Fruit fly (Drosophila melanogaster) whole organism, embryonic: ENCODE results near the gene Vps13D.
A peak's percentile ranks its signal among the peaks of the same experiment; 100 is the strongest.

Experiments used
- Abd-B ChIP-seq: fragments of 200-800 bp; sonication (Bioruptor generic); optimal IDR thresholded peaks from 2 replicates; lab custom pipeline; 2018; ENCODE audit warnings: missing biosample characterization, mild to moderate bottlenecking, missing genetic modification characterization, moderate library complexity
- CG10147 ChIP-seq: fragments of 200-800 bp; sonication (Bioruptor generic); optimal IDR thresholded peaks from 2 replicates; lab custom pipeline; 2019; ENCODE audit warnings: missing biosample characterization, mild to moderate bottlenecking, missing genetic modification characterization, moderate library complexity
- CG10366 ChIP-seq: fragments of 200-800 bp; sonication (Bioruptor generic); IDR thresholded peaks from 2 replicates; pipeline ENCODE4 v1.3.6; 2022; ENCODE audit warnings: missing biosample characterization, missing genetic modification characterization
- CG10462 ChIP-seq: fragments of 200-800 bp; sonication (Bioruptor generic); optimal IDR thresholded peaks from 2 replicates; lab custom pipeline; 2016; ENCODE audit warnings: missing biosample characterization, missing genetic modification characterization
- CG11085 ChIP-seq: fragments of 200-800 bp; sonication (Bioruptor generic); IDR thresholded peaks from 2 replicates; pipeline ENCODE4 v1.3.6; 2022; ENCODE audit warnings: missing biosample characterization, missing genetic modification characterization
- CG12071 ChIP-seq: fragments of 200-800 bp; sonication (Bioruptor generic); optimal IDR thresholded peaks from 3 replicates; lab custom pipeline; 2018; ENCODE audit warnings: missing biosample characterization, mild to moderate bottlenecking, missing genetic modification characterization
- CG12744 ChIP-seq: fragments of 200-800 bp; sonication (Bioruptor generic); optimal IDR thresholded peaks from 2 replicates; lab custom pipeline; 2016; ENCODE audit warnings: missing biosample characterization, missing genetic modification characterization
- CG14710 ChIP-seq: fragments of 200-800 bp; sonication (Bioruptor generic); optimal IDR thresholded peaks from 3 replicates; lab custom pipeline; 2019; ENCODE audit warnings: missing biosample characterization, mild to moderate bottlenecking, missing genetic modification characterization, moderate library complexity
- CG17328 ChIP-seq: fragments of 200-800 bp; sonication (Bioruptor generic); IDR thresholded peaks from 2 replicates; pipeline ENCODE4 v1.3.6; 2022; ENCODE audit warnings: missing biosample characterization, missing genetic modification characterization
- CG17359 ChIP-seq: fragments of 200-800 bp; sonication (Bioruptor generic); optimal IDR thresholded peaks from 3 replicates; lab custom pipeline; 2018; ENCODE audit warnings: missing biosample characterization, mild to moderate bottlenecking, missing genetic modification characterization, moderate library complexity
- CG17568 ChIP-seq: fragments of 200-800 bp; sonication (Bioruptor generic); optimal IDR thresholded peaks from 2 replicates; lab custom pipeline; 2018; ENCODE audit warnings: missing biosample characterization, mild to moderate bottlenecking, missing genetic modification characterization, moderate library complexity
- CG2889 ChIP-seq: fragments of 200-800 bp; sonication (Bioruptor generic); IDR thresholded peaks from 3 replicates; pipeline ENCODE4 v1.3.6; 2022; ENCODE audit warnings: missing biosample characterization, missing genetic modification characterization
- CG30403 ChIP-seq: fragments of 200-800 bp; sonication (Bioruptor generic); optimal IDR thresholded peaks from 3 replicates; lab custom pipeline; 2016; ENCODE audit warnings: missing biosample characterization, missing genetic modification characterization
- CG3163 ChIP-seq: fragments of 200-800 bp; sonication (Bioruptor generic); optimal IDR thresholded peaks from 3 replicates; lab custom pipeline; 2016; ENCODE audit warnings: missing biosample characterization, missing genetic modification characterization
- CG32532 ChIP-seq: fragments of 200-800 bp; sonication (Bioruptor generic); IDR thresholded peaks from 2 replicates; pipeline ENCODE4 v1.3.6; 2022; ENCODE audit warnings: missing biosample characterization, missing genetic modification characterization
- CG33557 ChIP-seq: fragments of 200-800 bp; sonication (Bioruptor generic); optimal IDR thresholded peaks from 2 replicates; lab custom pipeline; 2019; ENCODE audit warnings: missing biosample characterization, mild to moderate bottlenecking, missing genetic modification characterization, moderate library complexity
- CG34376 ChIP-seq: fragments of 200-800 bp; sonication (Bioruptor generic); optimal IDR thresholded peaks from 2 replicates; lab custom pipeline; 2018; ENCODE audit warnings: missing biosample characterization, mild to moderate bottlenecking, missing genetic modification characterization
- CG3838 ChIP-seq: fragments of 200-800 bp; sonication (Bioruptor generic); optimal IDR thresholded peaks from 3 replicates; lab custom pipeline; 2016; ENCODE audit warnings: missing biosample characterization, missing genetic modification characterization
- CG4424 ChIP-seq: fragments of 200-800 bp; sonication (Bioruptor generic); optimal IDR thresholded peaks from 3 replicates; lab custom pipeline; 2016; ENCODE audit warnings: missing biosample characterization, missing genetic modification characterization
- CG4820 ChIP-seq: fragments of 200-800 bp; sonication (Bioruptor generic); optimal IDR thresholded peaks from 3 replicates; lab custom pipeline; 2016; ENCODE audit warnings: missing biosample characterization, missing genetic modification characterization
- CG7963 ChIP-seq: fragments of 200-800 bp; sonication (Bioruptor generic); IDR thresholded peaks from 3 replicates; pipeline ENCODE4 v1.3.6; 2022; ENCODE audit warnings: missing biosample characterization, missing genetic modification characterization; ENCODE audit not compliant: partially characterized antibody
- CG8944 ChIP-seq: fragments of 200-800 bp; sonication (Bioruptor generic); optimal IDR thresholded peaks from 3 replicates; lab custom pipeline; 2016; ENCODE audit warnings: missing biosample characterization, missing genetic modification characterization
- CG9609 ChIP-seq: fragments of 200-800 bp; sonication (Bioruptor generic); optimal IDR thresholded peaks from 3 replicates; lab custom pipeline; 2016; ENCODE audit warnings: missing biosample characterization, missing genetic modification characterization
- CrebB ChIP-seq: fragments of 200-800 bp; sonication (Bioruptor generic); optimal IDR thresholded peaks from 3 replicates; lab custom pipeline; 2018; ENCODE audit warnings: missing biosample characterization, mild to moderate bottlenecking, missing genetic modification characterization
- H2.0 ChIP-seq: fragments of 200-800 bp; sonication (Bioruptor generic); IDR thresholded peaks from 2 replicates; pipeline ENCODE4 v1.3.6; 2022; ENCODE audit warnings: missing biosample characterization, missing genetic modification characterization
- Hr51 ChIP-seq, 2 experiments: fragments of 200-800 bp; sonication (Bioruptor generic); optimal IDR thresholded peaks; 2 replicates in 1 of 2; 3 replicates in 1 of 2; lab custom pipeline; 2016 to 2018; ENCODE audit warnings: missing biosample characterization in 2 of 2, missing genetic modification characterization in 2 of 2, mild to moderate bottlenecking in 1 of 2, moderate library complexity in 1 of 2
- Hr78 ChIP-seq, 2 experiments: fragments of 200-800 bp in 1 of 2; fragments of >200 bp in 1 of 2; sonication (Bioruptor generic) in 1 of 2; optimal IDR thresholded peaks; 2 replicates each; lab custom pipeline; 2017 to 2019; ENCODE audit warnings: missing biosample characterization in 2 of 2, missing genetic modification characterization in 2 of 2, mild to moderate bottlenecking in 1 of 2, moderate library complexity in 1 of 2
- Oaz ChIP-seq: fragments of 200-800 bp; sonication (Bioruptor generic); IDR thresholded peaks from 2 replicates; pipeline ENCODE4 v1.3.6; 2022; ENCODE audit warnings: missing biosample characterization, missing genetic modification characterization
- aop ChIP-seq: fragments of 200-800 bp; sonication (Bioruptor generic); IDR thresholded peaks from 2 replicates; pipeline ENCODE4 v1.3.6; 2022; ENCODE audit warnings: missing biosample characterization, missing genetic modification characterization
- ase ChIP-seq: fragments of 200-800 bp; sonication (Bioruptor generic); IDR thresholded peaks from 3 replicates; pipeline ENCODE4 v1.3.6; 2022; ENCODE audit warnings: missing biosample characterization, missing genetic modification characterization
- btn ChIP-seq: fragments of 200-800 bp; sonication (Bioruptor generic); optimal IDR thresholded peaks from 2 replicates; lab custom pipeline; 2016; ENCODE audit warnings: missing biosample characterization, missing genetic modification characterization
- cad ChIP-seq: fragments of >200 bp; optimal IDR thresholded peaks from 2 replicates; lab custom pipeline; 2017; ENCODE audit warnings: missing biosample characterization, missing genetic modification characterization
- grn ChIP-seq: fragments of 200-800 bp; sonication (Bioruptor generic); optimal IDR thresholded peaks from 3 replicates; lab custom pipeline; 2017; ENCODE audit warnings: missing biosample characterization, missing genetic modification characterization
- h ChIP-seq: fragments of >200 bp; optimal IDR thresholded peaks from 2 replicates; lab custom pipeline; 2017
- hkb ChIP-seq, 2 experiments: fragments of 200-800 bp in 1 of 2; fragments of >200 bp in 1 of 2; sonication (Bioruptor generic) in 1 of 2; IDR thresholded peaks in 1 of 2; optimal IDR thresholded peaks in 1 of 2; 2 replicates each; pipeline versions ENCODE4 v1.3.6 to Lab custom; 2017 to 2022; ENCODE audit warnings: missing biosample characterization in 1 of 2, missing genetic modification characterization in 1 of 2
- insv ChIP-seq, 2 experiments: fragments of 200-800 bp; sonication (Bioruptor generic); optimal IDR thresholded peaks; 3 replicates each; lab custom pipeline; 2016 to 2018; ENCODE audit warnings: missing biosample characterization in 2 of 2, missing genetic modification characterization in 2 of 2
- kni ChIP-seq: fragments of 200-800 bp; sonication (Bioruptor generic); optimal IDR thresholded peaks from 3 replicates; lab custom pipeline; 2017; ENCODE audit warnings: mild to moderate bottlenecking, missing biosample characterization, missing genetic modification reagents, missing genetic modification characterization
- org-1 ChIP-seq: fragments of 200-800 bp; sonication (Bioruptor generic); optimal IDR thresholded peaks from 2 replicates; lab custom pipeline; 2017; ENCODE audit warnings: missing biosample characterization, missing genetic modification characterization
- pan ChIP-seq, 4 experiments: fragments of >200 bp in 3 of 4; fragments of 200-800 bp in 1 of 4; sonication (Bioruptor generic) in 1 of 4; optimal IDR thresholded peaks in 3 of 4; IDR thresholded peaks in 1 of 4; 2 replicates each; pipeline versions ENCODE4 v1.3.6 to Lab custom; 2017 to 2022; ENCODE audit warnings: missing biosample characterization in 2 of 4, missing genetic modification characterization in 2 of 4, mixed read lengths in 1 of 4
- peb ChIP-seq: fragments of 200-800 bp; sonication (Bioruptor generic); IDR thresholded peaks from 2 replicates; pipeline ENCODE4 v1.3.6; 2022; ENCODE audit warnings: missing biosample characterization, missing genetic modification characterization
- pfk ChIP-seq: fragments of 200-800 bp; sonication (Bioruptor generic); optimal IDR thresholded peaks from 2 replicates; lab custom pipeline; 2018; ENCODE audit warnings: missing biosample characterization, mild to moderate bottlenecking, missing genetic modification characterization, moderate library complexity
- ranshi ChIP-seq: fragments of 200-800 bp; sonication (Bioruptor generic); IDR thresholded peaks from 2 replicates; pipeline ENCODE4 v1.3.6; 2022; ENCODE audit warnings: missing biosample characterization, missing genetic modification characterization
- ro ChIP-seq: fragments of 200-800 bp; sonication (Bioruptor generic); IDR thresholded peaks from 2 replicates; pipeline ENCODE4 v1.3.6; 2022; ENCODE audit warnings: missing biosample characterization, missing genetic modification characterization
- sd ChIP-seq: fragments of 200-800 bp; sonication (Bioruptor generic); optimal IDR thresholded peaks from 3 replicates; lab custom pipeline; 2018; ENCODE audit warnings: missing biosample characterization, mild to moderate bottlenecking, missing genetic modification characterization, moderate library complexity
- stc ChIP-seq: fragments of 200-800 bp; sonication (Bioruptor generic); IDR thresholded peaks from 2 replicates; pipeline ENCODE4 v1.3.6; 2022; ENCODE audit warnings: missing biosample characterization, missing genetic modification characterization

Vps13D gene

dm6 chr3L:12749567-12750535, 5.0 kb upstream of the Vps13D start, which contains the start of the genes Klc and CG10984 (continued):
- TF ChIP-seq CG4424 (GFP tag; lab: Kevin White, UChicago) (peak; percentile 50), CG34376 (GFP tag; lab: Kevin White, UChicago) (peak; percentile 57), pfk (peak; percentile 90), cad (no peak), Hr51 (GFP tag; optimal IDR thresholded peaks at IDR 0.05; lab: Kevin White, UChicago) (peak in 1 of 2 experiments; percentile 36), Oaz (GFP tag; lab: Robert Waterston, UW) (peak; percentile 45; the same call in 1 of the 2 replicates), CG17359 (tag; lab: Kevin White, UChicago) (peak; percentile 78), Abd-B (GFP tag; lab: Kevin White, UChicago) (no peak), ro (GFP tag; lab: Robert Waterston, UW) (no peak), insv (GFP tag; optimal IDR thresholded peaks at IDR 0.05; lab: Kevin White, UChicago) (no peak), CG14710 (tag; lab: Kevin White, UChicago) (peak; percentile 71), hkb (optimal IDR thresholded peaks at IDR 0.05; lab: Kevin White, UChicago) (no peak), hkb (GFP tag; IDR thresholded peaks at IDR 0.05; lab: Robert Waterston, UW) (peak; percentile 80)

- TF ChIP-seq CG12744 (no peak), CG3163 (GFP tag; lab: Kevin White, UChicago) (no peak), pan (optimal IDR thresholded peaks at IDR 0.05; lab: Kevin White, UChicago) (no peak), pan (GFP tag; optimal IDR thresholded peaks at IDR 0.05 in 1 of 2, IDR thresholded peaks at IDR 0.05 in 1 of 2) (no peak), CG2889 (GFP tag; lab: Robert Waterston, UW) (no peak), CG33557 (no peak), CG10366 (GFP tag; lab: Robert Waterston, UW) (no peak), CG8944 (GFP tag; lab: Kevin White, UChicago) (no peak), CG30403 (GFP tag; lab: Kevin White, UChicago) (no peak), sd (no peak), CG10462 (GFP tag; lab: Kevin White, UChicago) (no peak), H2.0 (GFP tag; lab: Robert Waterston, UW) (no peak), ase (GFP tag; lab: Robert Waterston, UW) (no peak), CG11085 (GFP tag; lab: Robert Waterston, UW) (no peak), CG3838 (GFP tag; lab: Kevin White, UChicago) (peak; percentile 93), h (lab: Kevin White, UChicago) (no peak), grn (GFP tag; lab: Kevin White, UChicago) (peak; percentile 21), stc (GFP tag; lab: Robert Waterston, UW) (no peak), Hr78 (GFP tag; optimal IDR thresholded peaks at IDR 0.05; lab: Kevin White, UChicago) (no peak), kni (GFP tag; lab: Kevin White, UChicago) (no peak), org-1 (GFP tag; lab: Kevin White, UChicago) (no peak), CG17568 (no peak), CG7963 (GFP tag; lab: Robert Waterston, UW) (peak; percentile 70; the same call in 2 of the 3 replicates), CG17328 (GFP tag; lab: Robert Waterston, UW) (no peak), aop (GFP tag; lab: Robert Waterston, UW) (no peak), CG10147 (GFP tag; lab: Kevin White, UChicago) (no peak), CG9609 (GFP tag; lab: Kevin White, UChicago) (no peak), CG12071 (GFP tag; lab: Kevin White, UChicago) (no peak), CG4820 (no peak), peb (GFP tag; lab: Robert Waterston, UW) (no peak), CG32532 (GFP tag; lab: Robert Waterston, UW) (no peak), btn (GFP tag; lab: Kevin White, UChicago) (no peak), CrebB (no peak), ranshi (GFP tag; lab: Robert Waterston, UW) (no peak)
Measured at dm6 chr3L:12772740-12773686, 18.2 kb downstream of the Vps13D start, which contains the start of gene Hip1. TSS of gene Hip1 (minus strand) at chr3L:12773573.
